Fruit fly (Drosophila melanogaster) whole organism, embryonic: ENCODE results near the gene CG17564.

Experiments
- Abd-B ChIP-seq: fragments of 200-800 bp; sonication (Bioruptor generic); optimal IDR thresholded peaks from 2 replicates; lab custom pipeline; 2018; ENCODE audit warnings: missing biosample characterization, mild to moderate bottlenecking, missing genetic modification characterization, moderate library complexity
- Atf3 ChIP-seq: fragments of 200-800 bp; sonication (Bioruptor generic); optimal IDR thresholded peaks from 3 replicates; lab custom pipeline; 2016; ENCODE audit warnings: missing biosample characterization, missing genetic modification characterization
- B-H2 ChIP-seq: fragments of 200-800 bp; sonication (Bioruptor generic); optimal IDR thresholded peaks from 2 replicates; lab custom pipeline; 2018; ENCODE audit warnings: missing biosample characterization, mild to moderate bottlenecking, missing genetic modification characterization
- BEAF-32 ChIP-seq: fragments of 200-800 bp; sonication (Bioruptor generic); optimal IDR thresholded peaks from 3 replicates; lab custom pipeline; 2017; ENCODE audit warnings: missing biosample characterization, missing genetic modification characterization, mild to moderate bottlenecking, moderate library complexity, missing genetic modification reagents
- CG10543 ChIP-seq: fragments of 200-800 bp; sonication (Bioruptor generic); optimal IDR thresholded peaks from 3 replicates; lab custom pipeline; 2017; ENCODE audit warnings: missing biosample characterization, mild to moderate bottlenecking, missing genetic modification characterization, moderate library complexity
- CG10959 ChIP-seq: fragments of 200-800 bp; sonication (Bioruptor generic); IDR thresholded peaks from 2 replicates; pipeline ENCODE4 v1.3.6; 2022; ENCODE audit warnings: missing biosample characterization, missing genetic modification characterization
- CG11093 ChIP-seq: fragments of 200-800 bp; sonication (Bioruptor generic); IDR thresholded peaks from 3 replicates; pipeline ENCODE4 v1.3.6; 2022; ENCODE audit warnings: missing biosample characterization, missing genetic modification characterization
- CG11560 ChIP-seq: fragments of 200-800 bp; sonication (Bioruptor generic); IDR thresholded peaks from 3 replicates; pipeline ENCODE4 v1.3.6; 2022; ENCODE audit warnings: missing biosample characterization, missing genetic modification characterization
- CG13894 ChIP-seq: fragments of 200-800 bp; sonication (Bioruptor generic); optimal IDR thresholded peaks from 3 replicates; lab custom pipeline; 2018; ENCODE audit warnings: missing biosample characterization, mild to moderate bottlenecking, missing genetic modification characterization, moderate library complexity
- CG14965 ChIP-seq: fragments of 200-800 bp; sonication (Bioruptor generic); optimal IDR thresholded peaks from 2 replicates; lab custom pipeline; 2016; ENCODE audit warnings: missing biosample characterization, missing genetic modification characterization, borderline replicate concordance
- CG1647 ChIP-seq: fragments of 200-800 bp; sonication (Bioruptor generic); optimal IDR thresholded peaks from 3 replicates; lab custom pipeline; 2016; ENCODE audit warnings: missing biosample characterization, missing genetic modification characterization
- CG17802 ChIP-seq: fragments of 200-800 bp; sonication (Bioruptor generic); optimal IDR thresholded peaks from 2 replicates; lab custom pipeline; 2018; ENCODE audit warnings: missing biosample characterization, mild to moderate bottlenecking, missing genetic modification characterization, moderate library complexity
- CG1792 ChIP-seq: fragments of 200-800 bp; sonication (Bioruptor generic); optimal IDR thresholded peaks from 2 replicates; lab custom pipeline; 2016; ENCODE audit warnings: missing biosample characterization, missing genetic modification characterization
- CG18476 ChIP-seq: fragments of 200-800 bp; sonication (Bioruptor generic); optimal IDR thresholded peaks from 2 replicates; lab custom pipeline; 2016; ENCODE audit warnings: missing biosample characterization, mild to moderate bottlenecking, missing genetic modification characterization
- CG32532 ChIP-seq: fragments of 200-800 bp; sonication (Bioruptor generic); IDR thresholded peaks from 2 replicates; pipeline ENCODE4 v1.3.6; 2022; ENCODE audit warnings: missing biosample characterization, missing genetic modification characterization
- CG4854 ChIP-seq: fragments of 200-800 bp; sonication (Bioruptor generic); optimal IDR thresholded peaks from 2 replicates; lab custom pipeline; 2016; ENCODE audit warnings: missing biosample characterization, missing genetic modification characterization, inconsistent platforms
- CG5953 ChIP-seq: fragments of 200-800 bp; sonication (Bioruptor generic); IDR thresholded peaks from 2 replicates; pipeline ENCODE4 v1.3.6; 2022; ENCODE audit warnings: missing biosample characterization, missing genetic modification characterization
- CG6689 ChIP-seq: fragments of 200-800 bp; sonication (Bioruptor generic); IDR thresholded peaks from 2 replicates; pipeline ENCODE4 v1.3.6; 2022; ENCODE audit warnings: missing biosample characterization, missing genetic modification characterization
- CG7745 ChIP-seq: fragments of 200-800 bp; sonication (Bioruptor generic); optimal IDR thresholded peaks from 2 replicates; lab custom pipeline; 2018; ENCODE audit warnings: missing biosample characterization, mild to moderate bottlenecking, missing genetic modification characterization, moderate library complexity
- CG7786 ChIP-seq: fragments of 200-800 bp; sonication (Bioruptor generic); optimal IDR thresholded peaks from 2 replicates; lab custom pipeline; 2016; ENCODE audit warnings: missing biosample characterization, missing genetic modification characterization
- D19A ChIP-seq: fragments of 200-800 bp; optimal IDR thresholded peaks from 3 replicates; lab custom pipeline; 2019; ENCODE audit warnings: missing biosample characterization, mild to moderate bottlenecking, missing genetic modification characterization, moderate library complexity
- Fer3 ChIP-seq: fragments of 200-800 bp; sonication (Bioruptor generic); optimal IDR thresholded peaks from 2 replicates; lab custom pipeline; 2018; ENCODE audit warnings: missing biosample characterization, mild to moderate bottlenecking, missing genetic modification characterization, moderate library complexity
- HLH3B ChIP-seq: fragments of 200-800 bp; sonication (Bioruptor generic); IDR thresholded peaks from 2 replicates; pipeline ENCODE4 v1.3.6; 2022; ENCODE audit warnings: missing biosample characterization, missing genetic modification characterization
- HLH54F ChIP-seq: fragments of 200-800 bp; sonication (Bioruptor generic); optimal IDR thresholded peaks from 3 replicates; lab custom pipeline; 2016; ENCODE audit warnings: missing biosample characterization, missing genetic modification characterization
- Hr39 ChIP-seq: fragments of >200 bp; optimal IDR thresholded peaks from 2 replicates; lab custom pipeline; 2017
- Hr51 ChIP-seq, 2 experiments: fragments of 200-800 bp; sonication (Bioruptor generic); optimal IDR thresholded peaks; 2 replicates in 1 of 2; 3 replicates in 1 of 2; lab custom pipeline; 2016 to 2018; ENCODE audit warnings: missing biosample characterization in 2 of 2, missing genetic modification characterization in 2 of 2, mild to moderate bottlenecking in 1 of 2, moderate library complexity in 1 of 2
- Hsf ChIP-seq: fragments of 200-800 bp; sonication (Bioruptor generic); optimal IDR thresholded peaks from 3 replicates; lab custom pipeline; 2016; ENCODE audit warnings: missing biosample characterization, missing genetic modification characterization
- MTF-1 ChIP-seq: fragments of 200-800 bp; sonication (Bioruptor generic); optimal IDR thresholded peaks from 2 replicates; lab custom pipeline; 2018; ENCODE audit warnings: missing biosample characterization, mild to moderate bottlenecking, missing genetic modification characterization, borderline replicate concordance
- Myb ChIP-seq: fragments of 200-800 bp; sonication (Bioruptor generic); optimal IDR thresholded peaks from 2 replicates; lab custom pipeline; 2016; ENCODE audit warnings: missing biosample characterization, missing genetic modification characterization
- Nf-YC ChIP-seq: fragments of 200-800 bp; optimal IDR thresholded peaks from 3 replicates; lab custom pipeline; 2019; ENCODE audit warnings: missing biosample characterization, mild to moderate bottlenecking, missing genetic modification characterization, moderate library complexity
- Oaz ChIP-seq: fragments of 200-800 bp; sonication (Bioruptor generic); IDR thresholded peaks from 2 replicates; pipeline ENCODE4 v1.3.6; 2022; ENCODE audit warnings: missing biosample characterization, missing genetic modification characterization
- Rfx ChIP-seq: fragments of 200-800 bp; sonication (Bioruptor generic); IDR thresholded peaks from 2 replicates; pipeline ENCODE4 v1.3.6; 2022; ENCODE audit warnings: missing biosample characterization, missing genetic modification characterization
- Sox100B ChIP-seq: fragments of 200-800 bp; sonication (Bioruptor generic); optimal IDR thresholded peaks from 3 replicates; lab custom pipeline; 2018; ENCODE audit warnings: missing biosample characterization, mild to moderate bottlenecking, missing genetic modification characterization
- Tbp ChIP-seq: fragments of >200 bp; optimal IDR thresholded peaks from 2 replicates; lab custom pipeline; 2018; ENCODE audit warnings: missing biosample characterization, missing genetic modification characterization
- Vsx1 ChIP-seq: fragments of 200-800 bp; sonication (Bioruptor generic); optimal IDR thresholded peaks from 2 replicates; lab custom pipeline; 2017; ENCODE audit warnings: missing biosample characterization, mild to moderate bottlenecking, missing genetic modification characterization, missing genetic modification reagents
- bowl ChIP-seq: fragments of 200-800 bp; sonication (Bioruptor generic); IDR thresholded peaks from 2 replicates; pipeline ENCODE4 v1.3.6; 2022; ENCODE audit warnings: missing biosample characterization, missing genetic modification characterization
- cas ChIP-seq: fragments of 200-800 bp; sonication (Bioruptor generic); IDR thresholded peaks from 2 replicates; pipeline ENCODE4 v1.3.6; 2022; ENCODE audit warnings: missing biosample characterization, missing genetic modification characterization
- crc ChIP-seq: fragments of 200-800 bp; sonication (Bioruptor generic); optimal IDR thresholded peaks from 2 replicates; lab custom pipeline; 2016; ENCODE audit warnings: missing biosample characterization, missing genetic modification characterization
- dati ChIP-seq: fragments of 200-800 bp; sonication (Bioruptor generic); IDR thresholded peaks from 2 replicates; pipeline ENCODE4 v1.3.6; 2022; ENCODE audit warnings: missing biosample characterization, missing genetic modification characterization
- hth ChIP-seq: fragments of >200 bp; optimal IDR thresholded peaks from 2 replicates; lab custom pipeline; 2017; ENCODE audit warnings: inconsistent platforms
- inv ChIP-seq: fragments of 200-800 bp; sonication (Bioruptor generic); IDR thresholded peaks from 2 replicates; pipeline ENCODE4 v1.3.6; 2022; ENCODE audit warnings: missing biosample characterization, missing genetic modification characterization; ENCODE audit not compliant: partially characterized antibody
- ken ChIP-seq: fragments of 200-800 bp; sonication (Bioruptor generic); IDR thresholded peaks from 3 replicates; pipeline ENCODE4 v1.3.6; 2022; ENCODE audit warnings: missing biosample characterization, missing genetic modification characterization
- p53 ChIP-seq: fragments of 200-800 bp; sonication (Bioruptor generic); optimal IDR thresholded peaks from 2 replicates; lab custom pipeline; 2016; ENCODE audit warnings: missing biosample characterization, missing genetic modification characterization
- psq ChIP-seq: fragments of 200-800 bp; sonication (Bioruptor generic); optimal IDR thresholded peaks from 2 replicates; lab custom pipeline; 2017; ENCODE audit warnings: missing biosample characterization, missing genetic modification characterization
- ro ChIP-seq: fragments of 200-800 bp; sonication (Bioruptor generic); IDR thresholded peaks from 2 replicates; pipeline ENCODE4 v1.3.6; 2022; ENCODE audit warnings: missing biosample characterization, missing genetic modification characterization
- row ChIP-seq: fragments of 200-800 bp; sonication (Bioruptor generic); IDR thresholded peaks from 3 replicates; pipeline ENCODE4 v1.3.6; 2022; ENCODE audit warnings: missing biosample characterization, missing genetic modification characterization
- salm ChIP-seq: fragments of 200-800 bp; sonication (Bioruptor generic); optimal IDR thresholded peaks from 2 replicates; lab custom pipeline; 2018; ENCODE audit warnings: missing biosample characterization, mild to moderate bottlenecking, missing genetic modification characterization
- sqz ChIP-seq: fragments of 200-800 bp; sonication (Bioruptor generic); optimal IDR thresholded peaks from 3 replicates; lab custom pipeline; 2018; ENCODE audit warnings: missing biosample characterization, mild to moderate bottlenecking, missing genetic modification characterization
- stwl ChIP-seq: fragments of 200-800 bp; sonication (Bioruptor generic); optimal IDR thresholded peaks from 3 replicates; lab custom pipeline; 2018; ENCODE audit warnings: missing biosample characterization, mild to moderate bottlenecking, missing genetic modification characterization, moderate library complexity
- tap ChIP-seq: fragments of 200-800 bp; optimal IDR thresholded peaks from 3 replicates; lab custom pipeline; 2019; ENCODE audit warnings: missing biosample characterization, mild to moderate bottlenecking, missing genetic modification characterization, moderate library complexity
- tio ChIP-seq: fragments of 200-800 bp; sonication (Bioruptor generic); optimal IDR thresholded peaks from 2 replicates; lab custom pipeline; 2017; ENCODE audit warnings: missing biosample characterization, missing genetic modification characterization, inconsistent platforms
- tll ChIP-seq, 2 experiments: fragments of 200-800 bp in 1 of 2; fragments of >200 bp in 1 of 2; sonication (Bioruptor generic) in 1 of 2; optimal IDR thresholded peaks; 2 replicates each; lab custom pipeline; 2017 to 2019; ENCODE audit warnings: missing biosample characterization in 2 of 2, missing genetic modification characterization in 2 of 2, mild to moderate bottlenecking in 1 of 2, moderate library complexity in 1 of 2

Gene CG17564

dm6 chr2L:19342018-19342417 lies 42.3 kb upstream of the CG17564 start (continued):
- TF ChIP-seq Vsx1 (GFP tag; lab: Kevin White, UChicago) (no peak), Rfx (GFP tag; lab: Robert Waterston, UW) (no peak), Hr51 (GFP tag; optimal IDR thresholded peaks at IDR 0.05; lab: Kevin White, UChicago) (no peak), Tbp (no peak), Sox100B (GFP tag; lab: Kevin White, UChicago) (peak; percentile 12), CG14965 (GFP tag; lab: Kevin White, UChicago) (no peak), sqz (GFP tag; lab: Kevin White, UChicago) (no peak), Myb (GFP tag; lab: Kevin White, UChicago) (no peak), HLH54F (GFP tag; lab: Kevin White, UChicago) (no peak), CG1792 (GFP tag; lab: Kevin White, UChicago) (no peak), stwl (tag; lab: Kevin White, UChicago) (peak; percentile 6), cas (no peak), CG6689 (GFP tag; lab: Robert Waterston, UW) (peak; percentile 42; the same call in 1 of the 2 replicates), Abd-B (no peak), D19A (tag; lab: Kevin White, UChicago) (peak; percentile 7), CG7786 (GFP tag; lab: Kevin White, UChicago) (no peak), CG18476 (GFP tag; lab: Kevin White, UChicago) (no peak), CG10959 (GFP tag; lab: Robert Waterston, UW) (peak; percentile 50; the same call in 1 of the 2 replicates), dati (GFP tag; lab: Robert Waterston, UW) (no peak), CG11560 (tag; lab: Robert Waterston, UW) (no peak), ro (no peak), salm (tag; lab: Kevin White, UChicago) (no peak), tll (GFP tag; optimal IDR thresholded peaks at IDR 0.05; lab: Kevin White, UChicago) (no peak), BEAF-32 (GFP tag; lab: Kevin White, UChicago) (no peak), CG1647 (GFP tag; lab: Kevin White, UChicago) (no peak), row (GFP tag; lab: Robert Waterston, UW) (peak; percentile 49; the same call in 2 of the 3 replicates), hth (lab: Kevin White, UChicago) (no peak), CG10543 (GFP tag; lab: Kevin White, UChicago) (no peak), Hr39 (no peak), p53 (GFP tag; lab: Kevin White, UChicago) (no peak), CG7745 (tag; lab: Kevin White, UChicago) (no peak), CG11093 (GFP tag; lab: Robert Waterston, UW) (peak; percentile 60; the same call in 1 of the 3 replicates), Atf3 (GFP tag; lab: Kevin White, UChicago) (peak; percentile 4), MTF-1 (GFP tag; lab: Kevin White, UChicago) (no peak), CG4854 (GFP tag; lab: Kevin White, UChicago) (no peak), CG32532 (GFP tag; lab: Robert Waterston, UW) (no peak), psq (GFP tag; lab: Kevin White, UChicago) (no peak), Oaz (GFP tag; lab: Robert Waterston, UW) (no peak), crc (no peak), Nf-YC (tag; lab: Kevin White, UChicago) (no peak), Fer3 (tag; lab: Kevin White, UChicago) (peak; percentile 9), inv (GFP tag; lab: Robert Waterston, UW) (no peak), tio (no peak), CG5953 (no peak), ken (GFP tag; lab: Robert Waterston, UW) (no peak), HLH3B (GFP tag; lab: Robert Waterston, UW) (no peak), CG17802 (no peak), CG13894 (tag; lab: Kevin White, UChicago) (no peak), Hsf (GFP tag; lab: Kevin White, UChicago) (no peak), bowl (no peak), B-H2 (GFP tag; lab: Kevin White, UChicago) (no peak), tap (tag; lab: Kevin White, UChicago) (peak; percentile 41)
